Worm (Caenorhabditis elegans) whole organism, mixed stage, embryonic: Measurements from ENCODE around the gene srz-32.

Experiments
- M03D4.4 ChIP-seq: sonication (generic microtip); optimal IDR thresholded peaks from 2 replicates; lab custom pipeline; 2017; ENCODE audit warnings: mild to moderate bottlenecking, missing genetic modification characterization, missing compliant biosample characterization
- bed-3 ChIP-seq: fragments of 200-800 bp; sonication (Bioruptor generic); optimal IDR thresholded peaks from 3 replicates; lab custom pipeline; 2018; ENCODE audit warnings: mild to moderate bottlenecking, missing genetic modification characterization, moderate library complexity, missing compliant biosample characterization
- ceh-39 ChIP-seq: fragments of 150-350 bp; optimal IDR thresholded peaks from 2 replicates; lab custom pipeline; 2014; ENCODE audit warnings: missing biosample characterization, missing genetic modification characterization
- ceh-43 ChIP-seq: fragments of 200-800 bp; sonication (Bioruptor generic); optimal IDR thresholded peaks from 2 replicates; lab custom pipeline; 2018; ENCODE audit warnings: mild to moderate bottlenecking, missing genetic modification characterization, moderate library complexity, missing compliant biosample characterization
- ceh-83 ChIP-seq: fragments of 200-800 bp; sonication (Bioruptor generic); optimal IDR thresholded peaks from 2 replicates; lab custom pipeline; 2018; ENCODE audit warnings: mild to moderate bottlenecking, missing genetic modification characterization, missing compliant biosample characterization
- ces-1 ChIP-seq: fragments of 150-350 bp; optimal IDR thresholded peaks from 2 replicates; lab custom pipeline; 2014; ENCODE audit warnings: missing biosample characterization, missing genetic modification reagents, missing genetic modification characterization
- cnd-1 ChIP-seq: fragments of 200-800 bp; sonication (Bioruptor generic); optimal IDR thresholded peaks from 2 replicates; lab custom pipeline; 2018; ENCODE audit warnings: mild to moderate bottlenecking, missing genetic modification characterization, missing compliant biosample characterization
- drap-1 ChIP-seq: fragments of 200-800 bp; sonication (Bioruptor generic); optimal IDR thresholded peaks from 3 replicates; lab custom pipeline; 2018; ENCODE audit warnings: mild to moderate bottlenecking, missing genetic modification characterization, missing compliant biosample characterization
- elt-3 ChIP-seq: fragments of 150-350 bp; optimal IDR thresholded peaks from 2 replicates; lab custom pipeline; 2014; ENCODE audit warnings: missing biosample characterization, missing genetic modification characterization
- flh-1 ChIP-seq: fragments of 200-800 bp; sonication (Bioruptor generic); optimal IDR thresholded peaks from 2 replicates; lab custom pipeline; 2018; ENCODE audit warnings: mild to moderate bottlenecking, missing genetic modification characterization, moderate library complexity, missing compliant biosample characterization
- ham-2 ChIP-seq: fragments of 200-800 bp; sonication (Bioruptor generic); optimal IDR thresholded peaks from 2 replicates; lab custom pipeline; 2018; ENCODE audit warnings: mild to moderate bottlenecking, missing genetic modification characterization, missing compliant biosample characterization
- lin-32 ChIP-seq: fragments of 200-800 bp; sonication (Bioruptor generic); optimal IDR thresholded peaks from 2 replicates; lab custom pipeline; 2018; ENCODE audit warnings: mild to moderate bottlenecking, missing genetic modification characterization, missing compliant biosample characterization
- lsy-2 ChIP-seq: fragments of 150-350 bp; optimal IDR thresholded peaks from 2 replicates; lab custom pipeline; 2014; ENCODE audit warnings: missing biosample characterization, missing genetic modification characterization
- mab-5 ChIP-seq: fragments of 150-350 bp; optimal IDR thresholded peaks from 2 replicates; lab custom pipeline; 2014; ENCODE audit warnings: missing biosample characterization, missing genetic modification characterization
- mep-1 ChIP-seq: fragments of 150-350 bp; optimal IDR thresholded peaks from 2 replicates; lab custom pipeline; 2017; ENCODE audit warnings: missing biosample characterization, missing genetic modification reagents, missing genetic modification characterization, inconsistent platforms
- mls-2 ChIP-seq: sonication (generic microtip); optimal IDR thresholded peaks from 2 replicates; lab custom pipeline; 2016; ENCODE audit warnings: mild to moderate bottlenecking, missing genetic modification characterization, moderate library complexity, missing compliant biosample characterization
- nhr-2 ChIP-seq: fragments of 150-350 bp; optimal IDR thresholded peaks from 2 replicates; lab custom pipeline; 2014; ENCODE audit warnings: missing biosample characterization, missing genetic modification characterization
- nhr-237 ChIP-seq: fragments of 150-350 bp; optimal IDR thresholded peaks from 2 replicates; lab custom pipeline; 2014; ENCODE audit warnings: missing biosample characterization, missing genetic modification characterization
- nhr-28 ChIP-seq: fragments of 150-350 bp; optimal IDR thresholded peaks from 2 replicates; lab custom pipeline; 2014; ENCODE audit warnings: missing biosample characterization, missing genetic modification characterization
- nhr-76 ChIP-seq: sonication (generic microtip); optimal IDR thresholded peaks from 2 replicates; lab custom pipeline; 2017; ENCODE audit warnings: missing biosample characterization, missing genetic modification characterization
- pha-4 ChIP-seq: fragments of 150-350 bp; optimal IDR thresholded peaks from 2 replicates; lab custom pipeline; 2018; ENCODE audit warnings: missing biosample characterization, missing genetic modification reagents, missing genetic modification characterization
- sem-2 ChIP-seq: fragments of 200-800 bp; sonication (Bioruptor generic); optimal IDR thresholded peaks from 2 replicates; lab custom pipeline; 2018; ENCODE audit warnings: mild to moderate bottlenecking, missing genetic modification characterization, missing compliant biosample characterization
- sptf-1 ChIP-seq: sonication (generic microtip); optimal IDR thresholded peaks from 2 replicates; lab custom pipeline; 2017; ENCODE audit warnings: mild to moderate bottlenecking, missing genetic modification characterization, moderate library complexity, missing compliant biosample characterization
- tbx-8 ChIP-seq: fragments of 200-800 bp; sonication (Bioruptor generic); optimal IDR thresholded peaks from 2 replicates; lab custom pipeline; 2018; ENCODE audit warnings: mild to moderate bottlenecking, missing genetic modification characterization, moderate library complexity, missing compliant biosample characterization
- unc-39 ChIP-seq: fragments of 150-350 bp; optimal IDR thresholded peaks from 2 replicates; lab custom pipeline; 2014; ENCODE audit warnings: missing biosample characterization, missing genetic modification characterization
- unc-62 ChIP-seq: fragments of 150-350 bp; optimal IDR thresholded peaks from 2 replicates; lab custom pipeline; 2014; ENCODE audit warnings: missing biosample characterization, missing genetic modification reagents, missing genetic modification characterization
- ztf-11 ChIP-seq: fragments of 150-350 bp; optimal IDR thresholded peaks from 2 replicates; lab custom pipeline; 2014; ENCODE audit warnings: missing biosample characterization, missing genetic modification characterization

srz-32 gene

DNA sequence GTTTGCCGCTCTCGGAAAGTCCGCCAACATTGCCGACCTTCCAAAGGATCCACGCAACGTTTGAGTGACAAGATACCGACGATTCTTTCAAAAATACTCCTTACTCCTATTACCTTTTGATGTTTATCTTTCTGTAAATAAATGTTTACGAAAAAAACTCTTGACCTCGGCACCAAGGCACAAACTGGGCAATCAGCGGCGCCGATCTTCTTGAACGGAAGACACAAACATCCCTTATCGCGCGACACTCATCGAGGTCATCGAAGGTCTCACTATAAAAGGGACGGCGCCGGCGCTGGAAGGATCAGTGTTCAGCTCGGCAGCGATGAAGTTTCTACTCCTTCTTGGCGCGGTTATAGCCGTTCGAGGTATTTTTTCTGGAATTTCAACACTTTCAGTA is 3.2 kb downstream of the srz-32 start, which contains the start of gene grd-3:
Gene grd-3 (plus strand): TSS at position 302 of the 400 bp plus-strand sequence.
- no peak for TF ChIP-seq sem-2 (GFP tag; lab: Kevin White, UChicago)
- TF ChIP-seq ztf-11 (tag; lab: Kevin White, UChicago): no peak
- no peak for TF ChIP-seq bed-3 (GFP tag; lab: Kevin White, UChicago)
- no peak for TF ChIP-seq ceh-43 (GFP tag; lab: Kevin White, UChicago)
- no peak for TF ChIP-seq mep-1 (tag; lab: Kevin White, UChicago)
- no peak for TF ChIP-seq nhr-237

DNA sequence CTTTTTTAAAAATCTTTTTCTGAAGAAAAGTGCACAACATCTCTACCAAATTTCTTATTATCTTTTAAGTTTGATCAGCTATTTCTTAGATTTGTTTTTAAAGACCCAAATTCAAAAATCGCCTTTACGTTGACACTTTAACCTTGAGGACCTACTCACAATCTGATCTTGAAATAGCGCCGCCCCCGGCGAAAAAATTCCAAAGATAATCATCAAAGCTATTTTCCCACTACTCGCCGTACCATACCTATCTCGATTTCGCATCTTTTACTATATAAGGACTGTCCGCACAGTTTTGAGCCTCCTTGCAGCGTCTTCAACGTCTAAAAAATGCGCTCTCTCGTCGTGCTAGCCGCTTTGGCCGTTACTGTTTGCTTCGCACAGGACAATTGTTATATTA is 4.7 kb downstream of the srz-32 start, which contains the start of gene grd-10:
Gene grd-10 (plus strand): TSS at position 208 of the 400 bp plus-strand sequence.
- TF ChIP-seq sptf-1 (tag; lab: Kevin White, UChicago) (no peak), nhr-237 (no peak)

DNA sequence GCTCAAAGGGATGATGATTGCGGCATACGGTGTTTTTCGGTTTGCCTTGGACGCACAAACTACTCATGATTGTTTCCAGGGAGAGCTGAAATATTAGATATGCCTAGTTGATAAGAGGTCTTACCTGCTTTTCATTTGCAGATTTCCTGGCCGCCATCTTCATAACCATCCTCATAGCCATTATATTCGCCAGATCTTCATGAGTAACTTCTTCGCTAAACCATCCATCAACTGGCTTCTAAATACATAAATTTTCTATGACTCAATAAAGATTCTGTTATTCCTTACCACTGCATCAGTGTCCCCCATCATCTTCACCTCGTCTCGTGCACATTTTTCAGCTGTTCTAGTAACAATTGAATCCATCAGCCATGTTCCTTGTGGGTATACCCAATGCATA is 6.4 kb downstream of the srz-32 start:
- TF ChIP-seq unc-39 (tag; lab: Kevin White, UChicago) (no peak), ceh-43 (GFP tag; lab: Kevin White, UChicago) (no peak), ceh-39 (tag; lab: Kevin White, UChicago) (no peak), tbx-8 (GFP tag; lab: Kevin White, UChicago) (no peak), lsy-2 (tag; lab: Kevin White, UChicago) (no peak), mep-1 (tag; lab: Kevin White, UChicago) (no peak)
- TF ChIP-seq, all 35 proteins: peak for 0

DNA sequence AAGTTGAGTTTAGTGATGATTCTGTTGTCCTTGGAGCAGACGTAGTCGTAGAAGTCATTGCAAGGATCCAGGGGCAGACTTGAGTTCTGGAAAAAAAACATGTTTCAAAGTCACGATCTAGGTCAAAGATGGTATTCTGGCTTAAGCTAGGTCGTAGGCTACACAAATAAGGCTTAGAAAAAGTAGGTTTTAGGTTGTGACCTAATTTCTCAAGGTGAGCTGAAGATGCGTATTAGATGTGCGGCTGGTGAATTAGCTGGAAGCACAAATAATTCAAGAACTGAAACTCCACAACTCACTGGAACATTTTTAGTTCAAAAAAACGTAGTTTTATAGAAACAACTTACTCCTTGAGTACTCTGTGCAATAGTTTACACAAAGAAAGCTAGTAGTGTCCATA is 8.0 kb downstream of the srz-32 start, which contains the start of gene F09D12.2:
Gene F09D12.2 (minus strand): TSS at position 101 of the 400 bp plus-strand sequence.
- no peak for TF ChIP-seq mab-5 (tag; lab: Kevin White, UChicago)
- TF ChIP-seq drap-1 (GFP tag; lab: Kevin White, UChicago): no peak
- no peak for TF ChIP-seq M03D4.4 (tag; lab: Kevin White, UChicago)
- no peak for TF ChIP-seq sptf-1 (tag; lab: Kevin White, UChicago)
- no peak for TF ChIP-seq bed-3 (GFP tag; lab: Kevin White, UChicago)
- no peak for TF ChIP-seq nhr-76
- no peak for TF ChIP-seq mep-1 (tag; lab: Kevin White, UChicago)
- no peak for TF ChIP-seq sem-2 (GFP tag; lab: Kevin White, UChicago)
- no peak for TF ChIP-seq lsy-2 (tag; lab: Kevin White, UChicago)
- TF ChIP-seq nhr-2 (tag; lab: Kevin White, UChicago): no peak

DNA sequence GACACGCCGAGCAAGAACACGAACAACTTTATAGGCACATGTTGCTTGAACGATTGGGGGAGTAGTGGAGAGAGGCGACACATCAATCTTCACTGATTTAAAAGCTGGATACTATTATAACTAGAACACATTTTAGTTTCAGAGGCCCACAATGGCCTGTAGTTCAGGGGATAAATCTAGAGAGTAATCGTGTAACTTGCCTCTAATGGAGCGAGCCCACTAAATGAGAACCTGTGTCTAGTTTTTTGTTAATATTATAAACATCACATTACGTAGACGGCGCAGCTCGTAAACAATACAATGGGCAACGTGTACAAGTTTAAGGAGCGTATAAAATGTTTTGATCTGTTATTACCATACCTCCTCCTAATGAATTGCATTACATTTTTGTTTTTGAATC is 8.5 kb downstream of the srz-32 start, which contains the start of gene F58E2.5:
Gene F58E2.5 (plus strand): TSS at position 301 of the 400 bp plus-strand sequence.
- TF ChIP-seq nhr-28 (tag; lab: Kevin White, UChicago) (no peak), mls-2 (tag; lab: Kevin White, UChicago) (no peak), bed-3 (GFP tag; lab: Kevin White, UChicago) (no peak), elt-3 (no peak), nhr-237 (no peak), unc-39 (tag; lab: Kevin White, UChicago) (no peak), mep-1 (tag; lab: Kevin White, UChicago) (no peak), ces-1 (GFP tag; lab: Kevin White, UChicago) (no peak), ham-2 (no peak)

DNA sequence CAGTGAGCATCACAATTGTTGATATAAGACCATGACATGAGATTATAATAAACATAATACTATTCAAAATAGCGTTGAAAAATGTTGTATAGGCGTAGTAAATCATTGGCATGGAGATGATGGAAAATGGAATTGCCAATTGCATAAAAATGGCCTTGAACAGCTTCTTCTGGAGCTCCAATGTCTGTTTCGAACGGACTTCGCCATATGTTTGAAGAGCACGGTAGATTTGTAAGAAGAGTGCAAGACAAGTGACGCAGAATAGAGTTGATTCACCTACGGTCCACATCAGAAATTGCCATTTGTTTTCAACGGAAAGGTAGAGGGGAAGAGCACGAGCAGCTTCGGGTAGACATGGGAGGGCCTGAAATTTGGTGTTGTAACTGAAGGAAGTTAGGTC is 11.2 kb downstream of the srz-32 start:
- no peak for TF ChIP-seq mls-2 (tag; lab: Kevin White, UChicago)
- TF ChIP-seq ztf-11 (tag; lab: Kevin White, UChicago): no peak
- TF ChIP-seq unc-62 (GFP tag; lab: Kevin White, UChicago): no peak

DNA sequence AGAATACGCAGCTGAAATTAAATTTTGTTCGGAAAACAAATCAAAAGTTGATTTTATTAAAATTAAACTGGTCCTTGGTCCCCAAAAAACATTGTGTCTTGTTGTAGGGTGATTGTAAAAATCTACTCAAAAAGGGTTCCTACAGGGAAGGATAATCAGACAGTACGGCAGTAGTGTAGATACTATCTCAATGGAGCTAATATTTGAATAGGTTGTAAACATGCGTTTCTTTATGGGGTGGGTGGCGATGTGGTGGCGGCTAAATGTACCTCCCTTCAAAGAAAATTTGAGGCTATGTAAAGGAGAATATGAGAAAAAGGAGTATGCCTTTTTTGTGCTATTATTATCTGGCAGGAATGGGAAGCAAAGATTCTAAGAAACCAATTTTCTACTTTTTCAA is 16.4 kb downstream of the srz-32 start:
- TF ChIP-seq flh-1 (GFP tag; lab: Kevin White, UChicago): no peak

DNA sequence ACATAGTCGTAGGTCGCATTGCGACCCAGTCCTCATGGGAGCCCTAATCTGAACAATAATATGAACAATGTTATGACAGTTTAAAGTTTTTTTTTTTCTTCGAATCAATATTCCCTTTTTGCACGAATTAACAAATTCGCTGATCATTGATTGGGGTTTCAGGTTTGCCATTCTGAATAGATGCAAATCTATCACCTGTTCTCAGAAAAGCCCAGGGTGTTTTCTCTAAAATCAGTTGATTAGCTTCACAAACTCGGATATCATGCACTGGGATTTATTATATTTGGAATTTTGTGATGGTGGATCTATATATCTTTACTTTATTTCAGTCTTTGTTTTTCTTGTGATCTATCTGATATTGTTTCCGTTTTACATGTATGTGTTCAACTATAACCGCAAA is 17.2 kb downstream of the srz-32 start, which contains the start of gene srz-23:
Gene srz-23 (plus strand): TSS at position 263 of the 400 bp plus-strand sequence.
- TF ChIP-seq unc-39 (tag; lab: Kevin White, UChicago) (no peak), bed-3 (GFP tag; lab: Kevin White, UChicago) (no peak), ceh-83 (GFP tag; lab: Kevin White, UChicago) (no peak), sem-2 (GFP tag; lab: Kevin White, UChicago) (no peak), ces-1 (GFP tag; lab: Kevin White, UChicago) (no peak), lin-32 (GFP tag; lab: Kevin White, UChicago) (no peak), drap-1 (GFP tag; lab: Kevin White, UChicago) (no peak), cnd-1 (tag; lab: Kevin White, UChicago) (no peak), pha-4 (tag; lab: Kevin White, UChicago) (no peak), sptf-1 (tag; lab: Kevin White, UChicago) (no peak), elt-3 (no peak), nhr-2 (tag; lab: Kevin White, UChicago) (no peak), nhr-28 (tag; lab: Kevin White, UChicago) (no peak)
